Fruit fly (Drosophila melanogaster) whole organism, embryonic: ENCODE measurements around the gene CG11674.

Experiments used
- Antp ChIP-seq: fragments of 200-800 bp; sonication (Bioruptor generic); optimal IDR thresholded peaks from 3 replicates; lab custom pipeline; 2016; ENCODE audit warnings: missing biosample characterization, missing genetic modification characterization
- Asciz ChIP-seq: fragments of 200-800 bp; sonication (Bioruptor generic); optimal IDR thresholded peaks from 2 replicates; lab custom pipeline; 2017; ENCODE audit warnings: missing biosample characterization, mild to moderate bottlenecking, missing genetic modification characterization, missing genetic modification reagents
- Atf3 ChIP-seq: fragments of 200-800 bp; sonication (Bioruptor generic); optimal IDR thresholded peaks from 3 replicates; lab custom pipeline; 2016; ENCODE audit warnings: missing biosample characterization, missing genetic modification characterization
- BtbVII ChIP-seq: fragments of 200-800 bp; sonication (Bioruptor generic); optimal IDR thresholded peaks from 3 replicates; lab custom pipeline; 2017; ENCODE audit warnings: missing biosample characterization, mild to moderate bottlenecking, missing genetic modification characterization
- CG1024 ChIP-seq: fragments of 200-800 bp; sonication (Bioruptor generic); IDR thresholded peaks from 2 replicates; pipeline ENCODE4 v1.3.6; 2022; ENCODE audit warnings: missing biosample characterization, missing genetic modification characterization
- CG13424 ChIP-seq: fragments of 200-800 bp; sonication (Bioruptor generic); optimal IDR thresholded peaks from 2 replicates; lab custom pipeline; 2019; ENCODE audit warnings: missing biosample characterization, mild to moderate bottlenecking, missing genetic modification characterization, moderate library complexity
- CG2875 ChIP-seq: fragments of 200-800 bp; sonication (Bioruptor generic); optimal IDR thresholded peaks from 2 replicates; lab custom pipeline; 2017; ENCODE audit warnings: missing biosample characterization, mild to moderate bottlenecking, missing genetic modification characterization, missing genetic modification reagents
- CG30403 ChIP-seq: fragments of 200-800 bp; sonication (Bioruptor generic); optimal IDR thresholded peaks from 3 replicates; lab custom pipeline; 2016; ENCODE audit warnings: missing biosample characterization, missing genetic modification characterization
- CG33557 ChIP-seq: fragments of 200-800 bp; sonication (Bioruptor generic); optimal IDR thresholded peaks from 2 replicates; lab custom pipeline; 2019; ENCODE audit warnings: missing biosample characterization, mild to moderate bottlenecking, missing genetic modification characterization, moderate library complexity
- CG3407 ChIP-seq: fragments of 200-800 bp; sonication (Bioruptor generic); optimal IDR thresholded peaks from 2 replicates; lab custom pipeline; 2018; ENCODE audit warnings: missing biosample characterization, mild to moderate bottlenecking, missing genetic modification characterization
- CG34422 ChIP-seq: fragments of 200-800 bp; sonication (Bioruptor generic); IDR thresholded peaks from 3 replicates; pipeline ENCODE4 v1.3.6; 2022; ENCODE audit warnings: missing biosample characterization, missing genetic modification characterization
- CG4282 ChIP-seq: fragments of 200-800 bp; sonication (Bioruptor generic); optimal IDR thresholded peaks from 2 replicates; lab custom pipeline; 2016; ENCODE audit warnings: missing biosample characterization, missing genetic modification characterization
- CG4404 ChIP-seq: fragments of 200-800 bp; sonication (Bioruptor generic); IDR thresholded peaks from 2 replicates; pipeline ENCODE4 v1.3.6; 2022; ENCODE audit warnings: missing biosample characterization, missing genetic modification characterization
- CG4617 ChIP-seq: fragments of 200-800 bp; sonication (Bioruptor generic); optimal IDR thresholded peaks from 3 replicates; lab custom pipeline; 2016; ENCODE audit warnings: missing biosample characterization, missing genetic modification characterization, borderline replicate concordance
- CG4730 ChIP-seq: fragments of 200-800 bp; sonication (Bioruptor generic); IDR thresholded peaks from 2 replicates; pipeline ENCODE4 v1.3.6; 2022; ENCODE audit warnings: missing biosample characterization, missing genetic modification characterization
- CG4820 ChIP-seq: fragments of 200-800 bp; sonication (Bioruptor generic); optimal IDR thresholded peaks from 3 replicates; lab custom pipeline; 2016; ENCODE audit warnings: missing biosample characterization, missing genetic modification characterization
- CG6813 ChIP-seq: fragments of 200-800 bp; sonication (Bioruptor generic); optimal IDR thresholded peaks from 2 replicates; lab custom pipeline; 2017; ENCODE audit warnings: missing biosample characterization, missing genetic modification characterization, mild to moderate bottlenecking, moderate library complexity, missing genetic modification reagents
- Dbx ChIP-seq: fragments of 200-800 bp; sonication (Bioruptor generic); IDR thresholded peaks from 3 replicates; pipeline ENCODE4 v1.3.6; 2022; ENCODE audit warnings: missing biosample characterization, missing genetic modification characterization
- Drgx ChIP-seq: fragments of 200-800 bp; sonication (Bioruptor generic); IDR thresholded peaks from 2 replicates; pipeline ENCODE4 v1.3.6; 2022; ENCODE audit warnings: missing biosample characterization, missing genetic modification characterization
- Ets65A ChIP-seq: fragments of 200-800 bp; sonication (Bioruptor generic); peaks from one replicate; lab custom pipeline; 2016; ENCODE audit warnings: missing biosample characterization, missing genetic modification characterization
- MTF-1 ChIP-seq: fragments of 200-800 bp; sonication (Bioruptor generic); optimal IDR thresholded peaks from 2 replicates; lab custom pipeline; 2018; ENCODE audit warnings: missing biosample characterization, mild to moderate bottlenecking, missing genetic modification characterization, borderline replicate concordance
- Mes4 ChIP-seq: fragments of 200-800 bp; sonication (Bioruptor generic); optimal IDR thresholded peaks from 2 replicates; lab custom pipeline; 2016; ENCODE audit warnings: missing biosample characterization, missing genetic modification characterization
- Oaz ChIP-seq: fragments of 200-800 bp; sonication (Bioruptor generic); IDR thresholded peaks from 2 replicates; pipeline ENCODE4 v1.3.6; 2022; ENCODE audit warnings: missing biosample characterization, missing genetic modification characterization
- Sry-β ChIP-seq: fragments of 200-800 bp; sonication (Bioruptor generic); optimal IDR thresholded peaks from 2 replicates; lab custom pipeline; 2018; ENCODE audit warnings: missing biosample characterization, mild to moderate bottlenecking, missing genetic modification characterization, moderate library complexity
- Taf1 ChIP-seq: fragments of 200-800 bp; sonication (Bioruptor generic); IDR thresholded peaks from 2 replicates; pipeline ENCODE4 v1.3.6; 2022; ENCODE audit warnings: missing biosample characterization, missing genetic modification characterization
- Xbp1 ChIP-seq: fragments of 200-800 bp; sonication (Bioruptor generic); optimal IDR thresholded peaks from 3 replicates; lab custom pipeline; 2016; ENCODE audit warnings: missing biosample characterization, mild to moderate bottlenecking, missing genetic modification characterization
- amos ChIP-seq: fragments of 200-800 bp; sonication (Bioruptor generic); IDR thresholded peaks from 2 replicates; pipeline ENCODE4 v1.3.6; 2022; ENCODE audit warnings: missing biosample characterization, missing genetic modification characterization; ENCODE audit not compliant: partially characterized antibody
- az2 ChIP-seq: fragments of 200-800 bp; sonication (Bioruptor generic); optimal IDR thresholded peaks from 3 replicates; lab custom pipeline; 2016; ENCODE audit warnings: missing biosample characterization, missing genetic modification characterization
- bbx ChIP-seq: fragments of 200-800 bp; sonication (Bioruptor generic); IDR thresholded peaks from 2 replicates; pipeline ENCODE4 v1.3.6; 2022; ENCODE audit warnings: missing biosample characterization, missing genetic modification characterization; ENCODE audit not compliant: partially characterized antibody
- bowl ChIP-seq: fragments of 200-800 bp; sonication (Bioruptor generic); IDR thresholded peaks from 2 replicates; pipeline ENCODE4 v1.3.6; 2022; ENCODE audit warnings: missing biosample characterization, missing genetic modification characterization
- ci ChIP-seq: fragments of 200-800 bp; sonication (Bioruptor generic); IDR thresholded peaks from 3 replicates; pipeline ENCODE4 v1.3.6; 2022; ENCODE audit warnings: missing biosample characterization, missing genetic modification characterization
- dmrt11E ChIP-seq: fragments of 200-800 bp; sonication (Bioruptor generic); optimal IDR thresholded peaks from 3 replicates; lab custom pipeline; 2018; ENCODE audit warnings: missing biosample characterization, mild to moderate bottlenecking, missing genetic modification characterization, moderate library complexity
- dpn ChIP-seq, 2 experiments: fragments of 200-800 bp; sonication (Bioruptor generic); optimal IDR thresholded peaks; 3 replicates each; lab custom pipeline; 2016; ENCODE audit warnings: missing biosample characterization in 2 of 2, missing genetic modification characterization in 2 of 2
- fd102C ChIP-seq: fragments of 200-800 bp; sonication (Bioruptor generic); optimal IDR thresholded peaks from 2 replicates; lab custom pipeline; 2018; ENCODE audit warnings: missing biosample characterization, mild to moderate bottlenecking, missing genetic modification characterization, moderate library complexity
- kah ChIP-seq: fragments of 200-800 bp; sonication (Bioruptor generic); optimal IDR thresholded peaks from 2 replicates; lab custom pipeline; 2018; ENCODE audit warnings: missing biosample characterization, mild to moderate bottlenecking, missing genetic modification characterization
- nerfin-2 ChIP-seq: fragments of 200-800 bp; sonication (Bioruptor generic); IDR thresholded peaks from 2 replicates; pipeline ENCODE4 v1.3.6; 2022; ENCODE audit warnings: missing biosample characterization, missing genetic modification characterization; ENCODE audit not compliant: partially characterized antibody
- org-1 ChIP-seq: fragments of 200-800 bp; sonication (Bioruptor generic); optimal IDR thresholded peaks from 2 replicates; lab custom pipeline; 2017; ENCODE audit warnings: missing biosample characterization, missing genetic modification characterization
- pan ChIP-seq, 4 experiments: fragments of >200 bp in 3 of 4; fragments of 200-800 bp in 1 of 4; sonication (Bioruptor generic) in 1 of 4; optimal IDR thresholded peaks in 3 of 4; IDR thresholded peaks in 1 of 4; 2 replicates each; pipeline versions ENCODE4 v1.3.6 to Lab custom; 2017 to 2022; ENCODE audit warnings: missing biosample characterization in 2 of 4, missing genetic modification characterization in 2 of 4, mixed read lengths in 1 of 4
- prd ChIP-seq, 3 experiments: fragments of >200 bp in 2 of 3; fragments of 200-800 bp in 1 of 3; sonication (Bioruptor generic) in 1 of 3; optimal IDR thresholded peaks in 2 of 3; IDR thresholded peaks in 1 of 3; 2 replicates in 2 of 3; 3 replicates in 1 of 3; pipeline versions ENCODE4 v1.3.6 to Lab custom; 2017 to 2022; ENCODE audit warnings: missing biosample characterization in 1 of 3, missing genetic modification characterization in 1 of 3
- pros ChIP-seq: fragments of 200-800 bp; sonication (Bioruptor generic); optimal IDR thresholded peaks from 3 replicates; lab custom pipeline; 2019; ENCODE audit warnings: missing biosample characterization, mild to moderate bottlenecking, missing genetic modification characterization, moderate library complexity
- rib ChIP-seq: fragments of 200-800 bp; sonication (Bioruptor generic); IDR thresholded peaks from 2 replicates; pipeline ENCODE4 v1.3.6; 2022; ENCODE audit warnings: missing biosample characterization, missing genetic modification characterization
- run ChIP-seq: fragments of 200-800 bp; sonication (Bioruptor generic); optimal IDR thresholded peaks from 3 replicates; lab custom pipeline; 2018; ENCODE audit warnings: missing biosample characterization, mild to moderate bottlenecking, missing genetic modification characterization
- so ChIP-seq: fragments of 200-800 bp; sonication (Bioruptor generic); IDR thresholded peaks from 3 replicates; pipeline ENCODE4 v1.3.6; 2022; ENCODE audit warnings: missing biosample characterization, missing genetic modification characterization
- sob ChIP-seq: fragments of 200-800 bp; sonication (Bioruptor generic); IDR thresholded peaks from 2 replicates; pipeline ENCODE4 v1.3.6; 2022; ENCODE audit warnings: missing biosample characterization, missing genetic modification characterization
- tgo ChIP-seq: fragments of 200-800 bp; sonication (Bioruptor generic); IDR thresholded peaks from 3 replicates; pipeline ENCODE4 v1.3.6; 2022; ENCODE audit warnings: missing biosample characterization, missing genetic modification characterization
- tio ChIP-seq: fragments of 200-800 bp; sonication (Bioruptor generic); optimal IDR thresholded peaks from 2 replicates; lab custom pipeline; 2017; ENCODE audit warnings: missing biosample characterization, missing genetic modification characterization, inconsistent platforms
- zfh1 ChIP-seq: fragments of 200-800 bp; sonication (Bioruptor generic); IDR thresholded peaks from 3 replicates; pipeline ENCODE4 v1.3.6; 2022; ENCODE audit warnings: missing biosample characterization, missing genetic modification characterization

The CG11674 gene

dm6 chrX:14208426-14209208, 17.1 kb downstream of the CG11674 start (continued):
- TF ChIP-seq MTF-1 (peak; percentile 74), CG2875 (GFP tag; lab: Kevin White, UChicago) (peak; percentile 19), dpn (GFP tag; optimal IDR thresholded peaks at IDR 0.05; lab: Kevin White, UChicago) (peak; percentile 30 to 54), prd (optimal IDR thresholded peaks at IDR 0.05; lab: Kevin White, UChicago) (no peak), prd (GFP tag; IDR thresholded peaks at IDR 0.05; lab: Robert Waterston, UW) (peak; percentile 17; the same call in 1 of the 3 replicates), CG4282 (GFP tag; lab: Kevin White, UChicago) (no peak), run (tag; lab: Kevin White, UChicago) (no peak), Sry-β (peak; percentile 9), CG4404 (GFP tag; lab: Robert Waterston, UW) (no peak), Oaz (GFP tag; lab: Robert Waterston, UW) (no peak), rib (GFP tag; lab: Robert Waterston, UW) (no peak), nerfin-2 (GFP tag; lab: Robert Waterston, UW) (no peak), ci (GFP tag; lab: Robert Waterston, UW) (peak; percentile 90), pan (optimal IDR thresholded peaks at IDR 0.05; lab: Kevin White, UChicago) (no peak), pan (GFP tag; optimal IDR thresholded peaks at IDR 0.05 in 1 of 2, IDR thresholded peaks at IDR 0.05 in 1 of 2) (peak in 1 of 2 experiments; percentile 58), dmrt11E (peak; percentile 71), Asciz (peak; percentile 83), Taf1 (GFP tag; lab: Robert Waterston, UW) (no peak), pros (GFP tag; lab: Kevin White, UChicago) (peak; percentile 15), CG1024 (GFP tag; lab: Robert Waterston, UW) (peak; percentile 55; the same call in 1 of the 2 replicates), CG4730 (GFP tag; lab: Robert Waterston, UW) (no peak), zfh1 (GFP tag; lab: Robert Waterston, UW) (peak; percentile 60; the same call in 2 of the 3 replicates), kah (GFP tag; lab: Kevin White, UChicago) (peak; percentile 49), CG6813 (GFP tag; lab: Kevin White, UChicago) (peak; percentile 77), CG3407 (GFP tag; lab: Kevin White, UChicago) (no peak), Ets65A (peak; percentile 70), sob (GFP tag; lab: Robert Waterston, UW) (peak; percentile 51; the same call in 1 of the 2 replicates), tgo (GFP tag; lab: Robert Waterston, UW) (0 out of 3 replicates have a peak, but pooled peaks have one; percentile 31), CG33557 (GFP tag; lab: Kevin White, UChicago) (peak; percentile 22), org-1 (GFP tag; lab: Kevin White, UChicago) (peak; percentile 27), amos (GFP tag; lab: Robert Waterston, UW) (no peak), Atf3 (GFP tag; lab: Kevin White, UChicago) (no peak), tio (GFP tag; lab: Kevin White, UChicago) (peak; percentile 1), Mes4 (peak; percentile 3), bbx (GFP tag; lab: Robert Waterston, UW) (no peak), CG13424 (tag; lab: Kevin White, UChicago) (peak; percentile 65), bowl (GFP tag; lab: Robert Waterston, UW) (no peak), Drgx (GFP tag; lab: Robert Waterston, UW) (peak; percentile 77), Dbx (GFP tag; lab: Robert Waterston, UW) (no peak), CG34422 (GFP tag; lab: Robert Waterston, UW) (0 out of 3 replicates have a peak, but pooled peaks have one; percentile 44), CG4617 (GFP tag; lab: Kevin White, UChicago) (no peak), fd102C (no peak), BtbVII (GFP tag; lab: Kevin White, UChicago) (peak; percentile 34), az2 (GFP tag; lab: Kevin White, UChicago) (peak; percentile 67), so (GFP tag; lab: Robert Waterston, UW) (peak; percentile 42; the same call in 1 of the 3 replicates), CG30403 (GFP tag; lab: Kevin White, UChicago) (peak; percentile 63), CG4820 (GFP tag; lab: Kevin White, UChicago) (peak; percentile 57), Antp (GFP tag; lab: Kevin White, UChicago) (no peak), Xbp1 (peak; percentile 62)
